Fruit fly (Drosophila melanogaster): ENCODE results near the gene Acox3.

Gene Acox3

DNA sequence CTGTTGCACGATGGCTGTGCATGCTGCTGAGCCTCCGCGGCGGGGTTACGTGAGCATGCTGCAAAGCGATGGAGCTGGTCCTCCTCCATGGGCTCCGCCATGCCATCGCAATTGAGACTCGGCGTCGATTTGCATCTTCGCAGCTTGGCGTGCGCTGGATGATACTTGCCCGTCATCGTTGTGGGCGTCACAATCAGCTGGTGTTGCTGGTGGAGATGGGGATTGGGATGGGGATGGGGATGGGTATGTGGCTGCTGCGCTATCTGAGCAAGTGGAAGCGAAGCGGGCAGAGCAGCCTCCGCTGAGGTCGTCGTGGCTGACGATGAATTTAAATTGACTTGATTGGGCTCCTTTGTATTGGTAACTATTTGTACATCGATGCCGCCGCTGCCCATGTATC is 15.2 kb upstream of the Acox3 start:
- peak; percentile 38; the same call in 1 of the 3 replicates for TF ChIP-seq CG11093 (GFP tag; IDR thresholded peaks at IDR 0.05)
- no peak for TF ChIP-seq NfI (GFP tag; optimal IDR thresholded peaks at IDR 0.05)
- 0 out of 3 replicates have a peak, but pooled peaks have one; percentile 14 for TF ChIP-seq CG2889 (GFP tag; IDR thresholded peaks at IDR 0.05)
- TF ChIP-seq CG8478 (optimal IDR thresholded peaks at IDR 0.05), result peak; percentile 66
- TF ChIP-seq CG15479 (GFP tag; optimal IDR thresholded peaks at IDR 0.05), result peak; percentile 49
- 0 out of 3 replicates have a peak, but pooled peaks have one; percentile 55 for TF ChIP-seq ci (GFP tag; IDR thresholded peaks at IDR 0.05)
- peak; percentile 34; the same call in 1 of the 3 replicates for TF ChIP-seq sr (GFP tag; IDR thresholded peaks at IDR 0.05)
- TF ChIP-seq CG6272 (GFP tag; IDR thresholded peaks at IDR 0.05), result 0 out of 2 replicates have a peak, but pooled peaks have one; percentile 12
- TF ChIP-seq Ets65A (GFP tag), result no peak
- peak; percentile 10 for TF ChIP-seq Med (GFP tag)
- TF ChIP-seq usp (GFP tag; optimal IDR thresholded peaks at IDR 0.05), result no peak
- TF ChIP-seq ara (GFP tag; IDR thresholded peaks at IDR 0.05), result 0 out of 2 replicates have a peak, but pooled peaks have one; percentile 10
- peak; percentile 3 for TF ChIP-seq sens (GFP tag)
- TF ChIP-seq prd (optimal IDR thresholded peaks at IDR 0.05), result no peak
- TF ChIP-seq prd (GFP tag; IDR thresholded peaks at IDR 0.05), result 0 out of 3 replicates have a peak, but pooled peaks have one; percentile 24
- no peak for TF ChIP-seq D19A (tag; optimal IDR thresholded peaks at IDR 0.05)
- 0 out of 3 replicates have a peak, but pooled peaks have one; percentile 8 for TF ChIP-seq CG11456 (GFP tag; IDR thresholded peaks at IDR 0.05)
- TF ChIP-seq Drgx (GFP tag; IDR thresholded peaks at IDR 0.05), result peak; percentile 8; the same call in 1 of the 2 replicates
- TF ChIP-seq CG34422 (GFP tag; IDR thresholded peaks at IDR 0.05), result peak; percentile 18; the same call in 1 of the 3 replicates
- TF ChIP-seq Awh (GFP tag; IDR thresholded peaks at IDR 0.05), result peak; percentile 30; the same call in 1 of the 2 replicates

- TF ChIP-seq Side (GFP tag; optimal IDR thresholded peaks at IDR 0.05) (peak; percentile 2), CG15479 (GFP tag; optimal IDR thresholded peaks at IDR 0.05) (peak; percentile 31), ase (GFP tag; IDR thresholded peaks at IDR 0.05) (0 out of 3 replicates have a peak, but pooled peaks have one; percentile 12), chinmo (GFP tag; IDR thresholded peaks at IDR 0.05; ENCODE audit: partially characterized antibody) (peak; percentile 78; the same call in 1 of the 4 replicates), CrebB (tag; optimal IDR thresholded peaks at IDR 0.05) (peak; percentile 44), ken (GFP tag; IDR thresholded peaks at IDR 0.05) (peak; percentile 21; the same call in 1 of the 3 replicates), seq (GFP tag; IDR thresholded peaks at IDR 0.05) (no peak), Asciz (GFP tag; optimal IDR thresholded peaks at IDR 0.05) (peak; percentile 8), bsh (GFP tag; optimal IDR thresholded peaks at IDR 0.05) (peak in 1 of 2 experiments; percentile 13), CG13296 (GFP tag; optimal IDR thresholded peaks at IDR 0.05) (peak; percentile 36), H2.0 (GFP tag; IDR thresholded peaks at IDR 0.05) (no peak), Xrp1 (GFP tag; IDR thresholded peaks at IDR 0.05) (0 out of 2 replicates have a peak, but pooled peaks have one; percentile 41), kay (GFP tag; optimal IDR thresholded peaks at IDR 0.05) (no peak), Nf-YB (GFP tag; optimal IDR thresholded peaks at IDR 0.05) (peak; percentile 23), CG15601 (tag; optimal IDR thresholded peaks at IDR 0.05) (peak; percentile 25), sens (GFP tag) (peak; percentile 74), ac (GFP tag; optimal IDR thresholded peaks at IDR 0.05) (peak; percentile 58), zfh1 (GFP tag; IDR thresholded peaks at IDR 0.05) (peak; percentile 38; the same call in 2 of the 3 replicates), CG10209 (GFP tag; optimal IDR thresholded peaks at IDR 0.05) (peak; percentile 1), CG15696 (tag; optimal IDR thresholded peaks at IDR 0.05) (peak; percentile 5), CG13123 (GFP tag; optimal IDR thresholded peaks at IDR 0.05) (no peak), gsb (GFP tag; IDR thresholded peaks at IDR 0.05) (no peak), CG10321 (GFP tag; IDR thresholded peaks at IDR 0.05) (0 out of 2 replicates have a peak, but pooled peaks have one; percentile 35), hkb (optimal IDR thresholded peaks at IDR 0.05) (no peak), hkb (GFP tag; IDR thresholded peaks at IDR 0.05) (peak; percentile 23; the same call in 1 of the 2 replicates), tin (GFP tag; optimal IDR thresholded peaks at IDR 0.05) (no peak), CG1792 (GFP tag; optimal IDR thresholded peaks at IDR 0.05) (peak; percentile 16), lab (GFP tag; optimal IDR thresholded peaks at IDR 0.05) (peak; percentile 11), so (GFP tag; IDR thresholded peaks at IDR 0.05) (0 out of 3 replicates have a peak, but pooled peaks have one; percentile 46), odd (GFP tag; optimal IDR thresholded peaks at IDR 0.05) (peak; percentile 10), dmrt11E (tag; optimal IDR thresholded peaks at IDR 0.05) (peak; percentile 10), emc (GFP tag; optimal IDR thresholded peaks at IDR 0.05) (no peak), CG9727 (GFP tag; optimal IDR thresholded peaks at IDR 0.05) (peak; percentile 59)
Observed at dm6 chr2L:6462259-6462658, 14.1 kb upstream of the Acox3 start.

Data from whole organism, embryonic.